Worm (Caenorhabditis elegans) whole organism, L1 larva: ENCODE results near the gene Y43F8B.17.

Experiments
- F16B12.6 ChIP-seq: fragments of 150-350 bp; optimal IDR thresholded peaks from 2 replicates; lab custom pipeline; 2014; ENCODE audit warnings: missing biosample characterization, missing genetic modification characterization
- Y116A8C.19 ChIP-seq: sonication (generic microtip); optimal IDR thresholded peaks from 2 replicates; lab custom pipeline; 2016; ENCODE audit warnings: missing compliant biosample characterization, missing genetic modification characterization, borderline replicate concordance
- aha-1 ChIP-seq: fragments of 150-350 bp; optimal IDR thresholded peaks from 2 replicates; lab custom pipeline; 2014; ENCODE audit warnings: missing biosample characterization, missing genetic modification characterization
- alr-1 ChIP-seq: fragments of 200-800 bp; sonication (Bioruptor generic); optimal IDR thresholded peaks from 2 replicates; lab custom pipeline; 2018; ENCODE audit warnings: borderline replicate concordance, mild to moderate bottlenecking, missing genetic modification characterization, missing compliant biosample characterization
- aly-2 ChIP-seq: fragments of 150-350 bp; optimal IDR thresholded peaks from 2 replicates; lab custom pipeline; 2014; ENCODE audit warnings: missing biosample characterization, missing genetic modification characterization
- ama-1 ChIP-seq: fragments of 150-350 bp; optimal IDR thresholded peaks from 2 replicates; lab custom pipeline; 2014
- ceh-63 ChIP-seq: fragments of 200-800 bp; sonication (Bioruptor generic); optimal IDR thresholded peaks from 2 replicates; lab custom pipeline; 2018; ENCODE audit warnings: mild to moderate bottlenecking, missing genetic modification characterization, missing compliant biosample characterization
- ceh-8 ChIP-seq: fragments of 200-800 bp; sonication (Bioruptor generic); optimal IDR thresholded peaks from 2 replicates; lab custom pipeline; 2018; ENCODE audit warnings: mild to moderate bottlenecking, missing genetic modification characterization, moderate library complexity, missing compliant biosample characterization
- ceh-88 ChIP-seq: fragments of 200-800 bp; sonication (Bioruptor generic); IDR thresholded peaks from 2 replicates; pipeline ENCODE4 v1.3.6; 2022; ENCODE audit warnings: missing genetic modification characterization, missing compliant biosample characterization
- ces-1 ChIP-seq: fragments of 150-350 bp; optimal IDR thresholded peaks from 2 replicates; lab custom pipeline; 2014; ENCODE audit warnings: missing biosample characterization, missing genetic modification reagents, missing genetic modification characterization
- dpl-1 ChIP-seq, 3 experiments: fragments of 150-350 bp in 2 of 3; sonication (generic microtip) in 1 of 3; optimal IDR thresholded peaks; 2 replicates each; lab custom pipeline; 2014 to 2017; ENCODE audit warnings: missing biosample characterization in 3 of 3, missing genetic modification characterization in 3 of 3, missing genetic modification reagents in 3 of 3
- elt-3 ChIP-seq, 6 experiments: fragments of 150-350 bp in 1 of 6; sonication (generic microtip); optimal IDR thresholded peaks; 2 replicates each; lab custom pipeline; 2017 to 2018; ENCODE audit warnings: missing biosample characterization in 6 of 6, missing genetic modification characterization in 6 of 6, inconsistent platforms in 1 of 6
- ets-5 ChIP-seq: fragments of 200-800 bp; sonication (Bioruptor generic); IDR thresholded peaks from 2 replicates; pipeline ENCODE4 v1.3.6; 2022; ENCODE audit warnings: missing genetic modification characterization, missing compliant biosample characterization
- fkh-10 ChIP-seq: sonication (generic microtip); optimal IDR thresholded peaks from 2 replicates; lab custom pipeline; 2017; ENCODE audit warnings: missing biosample characterization, missing genetic modification reagents, missing genetic modification characterization
- fos-1 ChIP-seq: fragments of 150-350 bp; optimal IDR thresholded peaks from 2 replicates; lab custom pipeline; 2014; ENCODE audit warnings: missing biosample characterization, missing genetic modification characterization
- hlh-17 ChIP-seq: fragments of 200-800 bp; sonication (Bioruptor generic); optimal IDR thresholded peaks from 2 replicates; lab custom pipeline; 2018; ENCODE audit warnings: missing genetic modification characterization, mild to moderate bottlenecking, missing compliant biosample characterization, moderate library complexity, borderline replicate concordance
- hlh-4 ChIP-seq: sonication (generic microtip); optimal IDR thresholded peaks from 2 replicates; lab custom pipeline; 2016; ENCODE audit warnings: mild to moderate bottlenecking, missing genetic modification characterization, missing compliant biosample characterization
- isw-1 ChIP-seq: fragments of 200-800 bp; sonication (Bioruptor generic); IDR thresholded peaks from 2 replicates; pipeline ENCODE4 v1.3.6; 2022; ENCODE audit warnings: missing genetic modification characterization, missing compliant biosample characterization
- lin-14 ChIP-seq: fragments of 200-800 bp; sonication (Bioruptor generic); optimal IDR thresholded peaks from 2 replicates; lab custom pipeline; 2018; ENCODE audit warnings: mild to moderate bottlenecking, missing genetic modification characterization, moderate library complexity, missing compliant biosample characterization
- lin-15B ChIP-seq: fragments of 150-350 bp; sonication (generic microtip); optimal IDR thresholded peaks from 3 replicates; lab custom pipeline; 2014; ENCODE audit warnings: missing biosample characterization, missing genetic modification characterization
- lin-39 ChIP-seq: fragments of 150-350 bp; optimal IDR thresholded peaks from 2 replicates; lab custom pipeline; 2014; ENCODE audit warnings: missing biosample characterization, missing genetic modification reagents, missing genetic modification characterization
- lir-3 ChIP-seq: sonication (generic microtip); optimal IDR thresholded peaks from 2 replicates; lab custom pipeline; 2016; ENCODE audit warnings: mild to moderate bottlenecking, missing genetic modification characterization, moderate library complexity, missing compliant biosample characterization; ENCODE audit not compliant: poor library complexity
- lsy-2 ChIP-seq, 2 experiments: fragments of 150-350 bp; optimal IDR thresholded peaks; 2 replicates each; lab custom pipeline; 2014; ENCODE audit warnings: missing biosample characterization in 2 of 2, missing genetic modification characterization in 2 of 2
- mab-9 ChIP-seq: fragments of 200-800 bp; sonication (Bioruptor generic); IDR thresholded peaks from 2 replicates; pipeline ENCODE4 v1.3.6; 2022; ENCODE audit warnings: missing genetic modification reagents, missing genetic modification characterization, missing compliant biosample characterization
- mdl-1 ChIP-seq, 2 experiments: fragments of 150-350 bp; optimal IDR thresholded peaks; 2 replicates each; lab custom pipeline; 2014 to 2017; ENCODE audit warnings: missing biosample characterization in 2 of 2, missing genetic modification characterization in 2 of 2, inconsistent platforms in 1 of 2
- mef-2 ChIP-seq: fragments of 150-350 bp; optimal IDR thresholded peaks from 2 replicates; lab custom pipeline; 2014; ENCODE audit warnings: missing biosample characterization, missing genetic modification characterization
- mep-1 ChIP-seq: fragments of 150-350 bp; optimal IDR thresholded peaks from 2 replicates; lab custom pipeline; 2014; ENCODE audit warnings: missing biosample characterization, missing genetic modification characterization
- nhr-11 ChIP-seq: fragments of 150-350 bp; optimal IDR thresholded peaks from 2 replicates; lab custom pipeline; 2014; ENCODE audit warnings: missing biosample characterization, missing genetic modification characterization
- nhr-19 ChIP-seq: fragments of 200-800 bp; sonication (Bioruptor generic); conservative IDR thresholded peaks from 2 replicates; pipeline ENCODE4 v1.3.6; 2022; ENCODE audit warnings: missing genetic modification characterization, missing compliant biosample characterization
- nhr-20 ChIP-seq: sonication (generic microtip); optimal IDR thresholded peaks from 2 replicates; lab custom pipeline; 2016; ENCODE audit warnings: mild to moderate bottlenecking, missing genetic modification characterization, missing compliant biosample characterization
- nhr-237 ChIP-seq: fragments of 150-350 bp; optimal IDR thresholded peaks from 2 replicates; lab custom pipeline; 2014; ENCODE audit warnings: missing biosample characterization, missing genetic modification characterization
- nhr-47 ChIP-seq: sonication (generic microtip); optimal IDR thresholded peaks from 2 replicates; lab custom pipeline; 2016; ENCODE audit warnings: mild to moderate bottlenecking, missing genetic modification characterization, moderate library complexity, missing compliant biosample characterization
- nhr-71 ChIP-seq: sonication (generic microtip); optimal IDR thresholded peaks from 2 replicates; lab custom pipeline; 2016; ENCODE audit warnings: mild to moderate bottlenecking, missing genetic modification characterization, moderate library complexity, missing compliant biosample characterization
- nhr-76 ChIP-seq: sonication (generic microtip); optimal IDR thresholded peaks from 2 replicates; lab custom pipeline; 2017; ENCODE audit warnings: missing biosample characterization, missing genetic modification characterization
- nhr-77 ChIP-seq: fragments of 150-350 bp; optimal IDR thresholded peaks from 2 replicates; lab custom pipeline; 2014; ENCODE audit warnings: missing biosample characterization, missing genetic modification characterization
- nhr-84 ChIP-seq: sonication (generic microtip); optimal IDR thresholded peaks from 2 replicates; lab custom pipeline; 2017; ENCODE audit warnings: missing biosample characterization, missing genetic modification characterization
- nhr-85 ChIP-seq: sonication (generic microtip); peaks from one replicate; lab custom pipeline; 2016; ENCODE audit warnings: missing genetic modification characterization, inconsistent platforms, missing compliant biosample characterization
- nhr-90 ChIP-seq: sonication (generic microtip); optimal IDR thresholded peaks from 2 replicates; lab custom pipeline; 2016; ENCODE audit warnings: mild to moderate bottlenecking, missing genetic modification characterization, missing compliant biosample characterization; ENCODE audit not compliant: poor library complexity
- pag-3 ChIP-seq: sonication (generic microtip); optimal IDR thresholded peaks from 2 replicates; lab custom pipeline; 2017; ENCODE audit warnings: missing genetic modification characterization, mild to moderate bottlenecking, missing compliant biosample characterization, antibody characterized with exemption, borderline replicate concordance; ENCODE audit not compliant: insufficient read depth
- pax-3 ChIP-seq: fragments of 200-800 bp; sonication (Bioruptor generic); optimal IDR thresholded peaks from 2 replicates; lab custom pipeline; 2018; ENCODE audit warnings: mild to moderate bottlenecking, missing genetic modification characterization, moderate library complexity, missing compliant biosample characterization
- pqm-1 ChIP-seq: sonication (generic microtip); optimal IDR thresholded peaks from 3 replicates; lab custom pipeline; 2017; ENCODE audit warnings: missing biosample characterization, missing genetic modification characterization
- snu-23 ChIP-seq: sonication (generic microtip); optimal IDR thresholded peaks from 2 replicates; lab custom pipeline; 2016; ENCODE audit warnings: missing genetic modification characterization, missing compliant biosample characterization
- sox-4 ChIP-seq: sonication (generic microtip); optimal IDR thresholded peaks from 2 replicates; lab custom pipeline; 2016; ENCODE audit warnings: missing genetic modification characterization, missing compliant biosample characterization
- swsn-7 ChIP-seq: sonication (generic microtip); optimal IDR thresholded peaks from 2 replicates; lab custom pipeline; 2016; ENCODE audit warnings: missing genetic modification characterization, missing compliant biosample characterization
- tbx-2 ChIP-seq: sonication (generic microtip); optimal IDR thresholded peaks from 2 replicates; lab custom pipeline; 2016; ENCODE audit warnings: missing genetic modification characterization, missing compliant biosample characterization
- tlp-1 ChIP-seq: fragments of 150-350 bp; optimal IDR thresholded peaks from 2 replicates; lab custom pipeline; 2014; ENCODE audit warnings: missing biosample characterization, missing genetic modification characterization
- unc-130 ChIP-seq: fragments of 150-350 bp; optimal IDR thresholded peaks from 2 replicates; lab custom pipeline; 2017; ENCODE audit warnings: missing biosample characterization, missing genetic modification characterization, inconsistent platforms
- vab-15 ChIP-seq: sonication (generic microtip); optimal IDR thresholded peaks from 2 replicates; lab custom pipeline; 2017; ENCODE audit warnings: missing genotype, mild to moderate bottlenecking, missing genetic modification characterization, missing compliant biosample characterization
- xbp-1 ChIP-seq: sonication (generic microtip); optimal IDR thresholded peaks from 2 replicates; lab custom pipeline; 2016; ENCODE audit warnings: missing genetic modification characterization, missing compliant biosample characterization
- zip-4 ChIP-seq: fragments of 200-800 bp; sonication (Bioruptor generic); optimal IDR thresholded peaks from 2 replicates; lab custom pipeline; 2018; ENCODE audit warnings: mild to moderate bottlenecking, missing genetic modification characterization, moderate library complexity, missing compliant biosample characterization
- ztf-11 ChIP-seq, 2 experiments: sonication (generic microtip); optimal IDR thresholded peaks; 2 replicates each; lab custom pipeline; 2016 to 2017; ENCODE audit warnings: missing genetic modification characterization in 2 of 2, missing biosample characterization in 1 of 2, missing compliant biosample characterization in 1 of 2
- ztf-4 ChIP-seq: fragments of 150-350 bp; optimal IDR thresholded peaks from 2 replicates; lab custom pipeline; 2014; ENCODE audit warnings: missing biosample characterization, missing genetic modification characterization

The Y43F8B.17 gene

DNA sequence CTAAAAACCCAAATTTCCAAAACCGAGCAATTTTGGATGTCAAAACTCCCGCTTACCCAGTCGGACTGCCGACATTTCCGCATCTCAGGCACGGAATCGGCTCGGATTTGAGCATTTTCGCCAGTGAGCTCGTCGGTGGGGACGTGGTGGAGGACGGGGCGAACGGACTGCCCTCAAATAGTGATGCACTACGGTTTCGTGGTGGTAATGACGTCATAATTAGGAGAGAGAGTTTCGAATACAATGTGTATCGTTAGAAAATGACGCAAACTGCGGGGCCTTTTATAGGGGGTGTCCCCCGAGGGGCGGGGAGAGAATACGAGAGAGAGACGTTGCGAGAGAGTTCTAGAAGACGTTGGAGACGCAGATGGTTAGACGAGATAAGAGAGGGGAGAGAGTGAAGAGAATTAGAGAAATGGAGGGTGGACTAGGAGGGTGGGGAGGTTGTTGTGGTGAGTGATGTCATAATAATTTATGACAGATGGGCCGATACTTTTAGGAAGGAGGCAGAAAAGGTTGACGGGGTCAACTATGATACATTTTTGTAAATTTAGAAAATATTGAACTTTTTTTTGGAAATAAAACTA is 38.1 kb downstream of the Y43F8B.17 start (continued):
- TF ChIP-seq nhr-85 (tag; lab: Kevin White, UChicago) (peak; percentile 100), ceh-63 (GFP tag; lab: Kevin White, UChicago) (no peak), mab-9 (GFP tag; lab: Robert Waterston, UW) (peak; percentile 87), F16B12.6 (no peak), snu-23 (peak; percentile 90), lsy-2 (tag; optimal IDR thresholded peaks at IDR 0.05; lab: Kevin White, UChicago) (peak; percentile 76 to 85), lin-15B (tag; lab: Kevin White, UChicago) (no peak), dpl-1 (GFP tag; optimal IDR thresholded peaks at IDR 0.05; lab: Kevin White, UChicago) (peak; percentile 47 to 56 (median 50)), isw-1 (GFP tag; lab: Robert Waterston, UW) (peak; percentile 76), mep-1 (tag; lab: Kevin White, UChicago) (peak; percentile 92), ceh-88 (GFP tag; lab: Robert Waterston, UW) (peak; percentile 70), mdl-1 (tag; optimal IDR thresholded peaks at IDR 0.05; lab: Kevin White, UChicago) (peak in 1 of 2 experiments; percentile 90), pag-3 (tag; lab: Kevin White, UChicago) (no peak), zip-4 (GFP tag; lab: Kevin White, UChicago) (peak; percentile 68), ztf-4 (peak; percentile 93), hlh-17 (GFP tag; lab: Kevin White, UChicago) (no peak), ztf-11 (tag; optimal IDR thresholded peaks at IDR 0.05; lab: Kevin White, UChicago) (peak in 1 of 2 experiments; percentile 77), ceh-8 (GFP tag; lab: Kevin White, UChicago) (peak; percentile 61), sox-4 (tag; lab: Kevin White, UChicago) (peak; percentile 43), pax-3 (tag; lab: Kevin White, UChicago) (peak; percentile 81), unc-130 (tag; lab: Kevin White, UChicago) (peak; percentile 4), vab-15 (tag; lab: Kevin White, UChicago) (peak; percentile 85), pqm-1 (tag; lab: Kevin White, UChicago) (no peak), elt-3 (tag; optimal IDR thresholded peaks at IDR 0.05; lab: Kevin White, UChicago) (peak in 5 of 6 experiments; percentile 25 to 93 (median 77)), nhr-20 (peak; percentile 94), nhr-237 (tag; lab: Kevin White, UChicago) (peak; percentile 59), ces-1 (GFP tag; lab: Kevin White, UChicago) (no peak), nhr-19 (GFP tag; lab: Robert Waterston, UW) (peak; percentile 97), nhr-77 (tag; lab: Kevin White, UChicago) (peak; percentile 21), nhr-47 (tag; lab: Kevin White, UChicago) (peak; percentile 94), tlp-1 (tag; lab: Kevin White, UChicago) (no peak), nhr-90 (tag; lab: Kevin White, UChicago) (peak; percentile 88), aha-1 (no peak), nhr-11 (tag; lab: Kevin White, UChicago) (peak; percentile 35), swsn-7 (tag; lab: Kevin White, UChicago) (peak; percentile 88), fos-1 (tag; lab: Kevin White, UChicago) (peak; percentile 59), nhr-84 (tag; lab: Kevin White, UChicago) (no peak), Y116A8C.19 (tag; lab: Kevin White, UChicago) (no peak), mef-2 (tag; lab: Kevin White, UChicago) (peak; percentile 51), nhr-76 (tag; lab: Kevin White, UChicago) (no peak), fkh-10 (peak; percentile 19), lin-39 (tag; lab: Kevin White, UChicago) (peak; percentile 66), xbp-1 (tag; lab: Kevin White, UChicago) (peak; percentile 71), hlh-4 (tag; lab: Kevin White, UChicago) (no peak), nhr-71 (peak; percentile 98), alr-1 (tag; lab: Kevin White, UChicago) (no peak), aly-2 (tag; lab: Kevin White, UChicago) (no peak), tbx-2 (tag; lab: Kevin White, UChicago) (peak; percentile 90), ets-5 (no peak), lir-3 (tag; lab: Kevin White, UChicago) (peak; percentile 64), ama-1 (lab: Kevin White, UChicago) (peak; percentile 90), lin-14 (peak; percentile 98)
